Worm (Caenorhabditis elegans) whole organism, early embryonic: ENCODE measurements around the gene lov-1.

Experiments
- B0310.2 ChIP-seq: sonication (generic microtip); optimal IDR thresholded peaks from 2 replicates; lab custom pipeline; 2016; ENCODE audit warnings: mild to moderate bottlenecking, missing genetic modification characterization, missing compliant biosample characterization
- aly-1 ChIP-seq: sonication (generic microtip); optimal IDR thresholded peaks from 2 replicates; lab custom pipeline; 2016; ENCODE audit warnings: missing genetic modification characterization, missing compliant biosample characterization
- ama-1 ChIP-seq: fragments of 150-350 bp; optimal IDR thresholded peaks from 2 replicates; lab custom pipeline; 2014
- ceh-36 ChIP-seq: sonication (generic microtip); optimal IDR thresholded peaks from 2 replicates; lab custom pipeline; 2016; ENCODE audit warnings: missing genetic modification characterization, inconsistent platforms, missing compliant biosample characterization
- ets-7 ChIP-seq: sonication (generic microtip); optimal IDR thresholded peaks from 2 replicates; lab custom pipeline; 2016; ENCODE audit warnings: missing genotype, missing genetic modification characterization, missing compliant biosample characterization
- hmbx-1 ChIP-seq: sonication (generic microtip); optimal IDR thresholded peaks from 2 replicates; lab custom pipeline; 2016; ENCODE audit warnings: mild to moderate bottlenecking, missing genetic modification characterization, missing compliant biosample characterization
- scrt-1 ChIP-seq: fragments of 200-800 bp; sonication (Bioruptor generic); IDR thresholded peaks from 2 replicates; pipeline ENCODE4 v1.3.6; 2022; ENCODE audit warnings: missing genetic modification characterization, missing compliant biosample characterization
- tbx-37 ChIP-seq: fragments of 200-800 bp; sonication (Bioruptor generic); conservative IDR thresholded peaks from 2 replicates; pipeline ENCODE4 v1.3.6; 2022; ENCODE audit warnings: missing genetic modification reagents, missing genetic modification characterization, missing compliant biosample characterization
- tra-4 ChIP-seq: sonication (generic microtip); optimal IDR thresholded peaks from 2 replicates; lab custom pipeline; 2017; ENCODE audit warnings: missing genetic modification characterization, missing compliant biosample characterization

ce11 chrII:10164137-10164536 lies 42.5 kb upstream of the lov-1 start:
- no peak for TF ChIP-seq aly-1 (tag; lab: Kevin White, UChicago)
- TF ChIP-seq B0310.2, result no peak
- no peak for TF ChIP-seq hmbx-1 (tag; lab: Kevin White, UChicago)
- TF ChIP-seq tbx-37, result no peak
- no peak for TF ChIP-seq ets-7 (tag; lab: Kevin White, UChicago)
- no peak for TF ChIP-seq ama-1
- TF ChIP-seq tra-4, result no peak
- TF ChIP-seq scrt-1 (GFP tag; lab: Robert Waterston, UW), result no peak
- no peak for TF ChIP-seq ceh-36 (tag; lab: Kevin White, UChicago)
